Fruit fly (Drosophila melanogaster) whole organism, embryonic: ENCODE data around the gene CG1273.

Source experiments
- Aef1 ChIP-seq: fragments of 200-800 bp; sonication (Bioruptor generic); IDR thresholded peaks from 3 replicates; pipeline ENCODE4 v1.3.6; 2022; ENCODE audit warnings: missing biosample characterization, missing genetic modification characterization
- CG10147 ChIP-seq: fragments of 200-800 bp; sonication (Bioruptor generic); optimal IDR thresholded peaks from 2 replicates; lab custom pipeline; 2019; ENCODE audit warnings: missing biosample characterization, mild to moderate bottlenecking, missing genetic modification characterization, moderate library complexity
- CG10274 ChIP-seq: fragments of 200-800 bp; sonication (Bioruptor generic); optimal IDR thresholded peaks from 3 replicates; lab custom pipeline; 2017; ENCODE audit warnings: missing biosample characterization, mild to moderate bottlenecking, missing genetic modification characterization
- CG11247 ChIP-seq: fragments of 200-800 bp; sonication (Bioruptor generic); IDR thresholded peaks from 2 replicates; pipeline ENCODE4 v1.3.6; 2022; ENCODE audit warnings: missing biosample characterization, missing genetic modification characterization
- CG11398 ChIP-seq: fragments of 200-800 bp; sonication (Bioruptor generic); optimal IDR thresholded peaks from 2 replicates; lab custom pipeline; 2016; ENCODE audit warnings: missing biosample characterization, missing genetic modification characterization
- CG12155 ChIP-seq: fragments of 200-800 bp; sonication (Bioruptor generic); optimal IDR thresholded peaks from 3 replicates; lab custom pipeline; 2016; ENCODE audit warnings: missing biosample characterization, missing genetic modification characterization
- CG12659 ChIP-seq: fragments of 200-800 bp; sonication (Bioruptor generic); optimal IDR thresholded peaks from 3 replicates; lab custom pipeline; 2017; ENCODE audit warnings: mild to moderate bottlenecking, missing biosample characterization, missing genetic modification reagents, missing genetic modification characterization
- CG13624 ChIP-seq: fragments of 200-800 bp; sonication (Bioruptor generic); optimal IDR thresholded peaks from 2 replicates; lab custom pipeline; 2016; ENCODE audit warnings: missing biosample characterization, missing genetic modification characterization
- CG15479 ChIP-seq: fragments of 200-800 bp; sonication (Bioruptor generic); optimal IDR thresholded peaks from 3 replicates; lab custom pipeline; 2019; ENCODE audit warnings: missing biosample characterization, mild to moderate bottlenecking, missing genetic modification characterization, moderate library complexity
- CG18011 ChIP-seq: fragments of 200-800 bp; sonication (Bioruptor generic); optimal IDR thresholded peaks from 2 replicates; lab custom pipeline; 2017; ENCODE audit warnings: missing biosample characterization, missing genetic modification characterization, mild to moderate bottlenecking, moderate library complexity, missing genotype
- CG31441 ChIP-seq: fragments of 200-800 bp; sonication (Bioruptor generic); IDR thresholded peaks from 2 replicates; pipeline ENCODE4 v1.3.6; 2022; ENCODE audit warnings: missing biosample characterization, missing genetic modification characterization
- CG3281 ChIP-seq: fragments of 200-800 bp; sonication (Bioruptor generic); optimal IDR thresholded peaks from 3 replicates; lab custom pipeline; 2017; ENCODE audit warnings: missing biosample characterization, mild to moderate bottlenecking, missing genetic modification characterization
- CG43689 ChIP-seq: fragments of 200-800 bp; sonication (Bioruptor generic); IDR thresholded peaks from 2 replicates; pipeline ENCODE4 v1.3.6; 2022; ENCODE audit warnings: missing biosample characterization, missing genetic modification characterization
- CG4404 ChIP-seq: fragments of 200-800 bp; sonication (Bioruptor generic); IDR thresholded peaks from 2 replicates; pipeline ENCODE4 v1.3.6; 2022; ENCODE audit warnings: missing biosample characterization, missing genetic modification characterization
- CG5180 ChIP-seq: fragments of 200-800 bp; sonication (Bioruptor generic); optimal IDR thresholded peaks from 3 replicates; lab custom pipeline; 2017; ENCODE audit warnings: missing biosample characterization, missing genetic modification characterization, mild to moderate bottlenecking, moderate library complexity, missing genetic modification reagents
- CG5245 ChIP-seq: fragments of 200-800 bp; sonication (Bioruptor generic); optimal IDR thresholded peaks from 3 replicates; lab custom pipeline; 2016; ENCODE audit warnings: missing biosample characterization, missing genetic modification characterization
- CG9727 ChIP-seq: fragments of 200-800 bp; sonication (Bioruptor generic); optimal IDR thresholded peaks from 3 replicates; lab custom pipeline; 2017; ENCODE audit warnings: missing biosample characterization, mild to moderate bottlenecking, missing genetic modification characterization
- CG9932 ChIP-seq: fragments of 200-800 bp; sonication (Bioruptor generic); IDR thresholded peaks from 2 replicates; pipeline ENCODE4 v1.3.6; 2022; ENCODE audit warnings: missing biosample characterization, missing genetic modification characterization
- CkIIα-i1 ChIP-seq: fragments of 200-800 bp; sonication (Bioruptor generic); IDR thresholded peaks from 2 replicates; pipeline ENCODE4 v1.3.6; 2022; ENCODE audit warnings: missing biosample characterization, missing genetic modification characterization
- Dll ChIP-seq: fragments of 200-800 bp; sonication (Bioruptor generic); IDR thresholded peaks from 4 replicates; pipeline ENCODE4 v1.3.6; 2022; ENCODE audit warnings: missing biosample characterization, missing genetic modification characterization; ENCODE audit not compliant: partially characterized antibody
- Gsc ChIP-seq: fragments of 200-800 bp; sonication (Bioruptor generic); IDR thresholded peaks from 2 replicates; pipeline ENCODE4 v1.3.6; 2022; ENCODE audit warnings: missing biosample characterization, missing genetic modification characterization
- Hmr ChIP-seq: fragments of 200-800 bp; sonication (Bioruptor generic); optimal IDR thresholded peaks from 3 replicates; lab custom pipeline; 2017; ENCODE audit warnings: mild to moderate bottlenecking, missing biosample characterization, missing genetic modification reagents, missing genetic modification characterization
- Meics ChIP-seq: fragments of 200-800 bp; sonication (Bioruptor generic); optimal IDR thresholded peaks from 2 replicates; lab custom pipeline; 2017; ENCODE audit warnings: missing biosample characterization, mild to moderate bottlenecking, missing genetic modification characterization
- NfI ChIP-seq: fragments of 200-800 bp; sonication (Bioruptor generic); optimal IDR thresholded peaks from 3 replicates; lab custom pipeline; 2018; ENCODE audit warnings: missing biosample characterization, mild to moderate bottlenecking, missing genetic modification characterization, moderate library complexity
- Pdp1 ChIP-seq, 2 experiments: fragments of 200-800 bp; sonication (Bioruptor generic); optimal IDR thresholded peaks; 3 replicates each; lab custom pipeline; 2016; ENCODE audit warnings: missing biosample characterization in 2 of 2, missing genetic modification characterization in 2 of 2, mild to moderate bottlenecking in 1 of 2, moderate library complexity in 1 of 2
- Side ChIP-seq: fragments of 200-800 bp; sonication (Bioruptor generic); optimal IDR thresholded peaks from 2 replicates; lab custom pipeline; 2016; ENCODE audit warnings: missing biosample characterization, missing genetic modification characterization
- Stat92E ChIP-seq, 3 experiments: fragments of >200 bp in 2 of 3; fragments of 200-800 bp in 1 of 3; sonication (Bioruptor generic) in 1 of 3; optimal IDR thresholded peaks; 2 replicates each; lab custom pipeline; 2017 to 2019; ENCODE audit warnings: missing biosample characterization in 3 of 3, missing genetic modification characterization in 3 of 3, mild to moderate bottlenecking in 1 of 3, moderate library complexity in 1 of 3
- ab ChIP-seq: fragments of 200-800 bp; sonication (Bioruptor generic); optimal IDR thresholded peaks from 2 replicates; lab custom pipeline; 2016; ENCODE audit warnings: missing biosample characterization, missing genetic modification characterization
- aop ChIP-seq: fragments of 200-800 bp; sonication (Bioruptor generic); IDR thresholded peaks from 2 replicates; pipeline ENCODE4 v1.3.6; 2022; ENCODE audit warnings: missing biosample characterization, missing genetic modification characterization
- ap ChIP-seq: fragments of 200-800 bp; sonication (Bioruptor generic); IDR thresholded peaks from 2 replicates; pipeline ENCODE4 v1.3.6; 2022; ENCODE audit warnings: missing biosample characterization, missing genetic modification characterization
- ase ChIP-seq: fragments of 200-800 bp; sonication (Bioruptor generic); IDR thresholded peaks from 3 replicates; pipeline ENCODE4 v1.3.6; 2022; ENCODE audit warnings: missing biosample characterization, missing genetic modification characterization
- bab2 ChIP-seq: fragments of 200-800 bp; sonication (Bioruptor generic); optimal IDR thresholded peaks from 2 replicates; lab custom pipeline; 2016; ENCODE audit warnings: missing biosample characterization, missing genetic modification characterization
- bsh ChIP-seq, 2 experiments: fragments of 200-800 bp; sonication (Bioruptor generic); optimal IDR thresholded peaks; 2 replicates each; lab custom pipeline; 2017 to 2018; ENCODE audit warnings: mild to moderate bottlenecking in 2 of 2, missing biosample characterization in 2 of 2, missing genetic modification characterization in 2 of 2, moderate library complexity in 1 of 2
- cato ChIP-seq: fragments of 200-800 bp; sonication (Bioruptor generic); optimal IDR thresholded peaks from 2 replicates; lab custom pipeline; 2016; ENCODE audit warnings: missing biosample characterization, missing genetic modification characterization, borderline replicate concordance
- cg ChIP-seq: fragments of 200-800 bp; sonication (Bioruptor generic); optimal IDR thresholded peaks from 3 replicates; lab custom pipeline; 2019; ENCODE audit warnings: missing biosample characterization, mild to moderate bottlenecking, missing genetic modification characterization, moderate library complexity
- dm ChIP-seq: fragments of 200-800 bp; sonication (Bioruptor generic); optimal IDR thresholded peaks from 3 replicates; lab custom pipeline; 2016; ENCODE audit warnings: missing biosample characterization, missing genetic modification characterization
- emc ChIP-seq: fragments of 200-800 bp; sonication (Bioruptor generic); optimal IDR thresholded peaks from 2 replicates; lab custom pipeline; 2016; ENCODE audit warnings: missing biosample characterization, missing genetic modification characterization
- fd64A ChIP-seq: fragments of 200-800 bp; sonication (Bioruptor generic); optimal IDR thresholded peaks from 3 replicates; lab custom pipeline; 2018; ENCODE audit warnings: missing biosample characterization, mild to moderate bottlenecking, missing genetic modification characterization
- hth ChIP-seq: fragments of >200 bp; optimal IDR thresholded peaks from 2 replicates; lab custom pipeline; 2017; ENCODE audit warnings: inconsistent platforms
- lmd ChIP-seq: fragments of 200-800 bp; sonication (Bioruptor generic); IDR thresholded peaks from 2 replicates; pipeline ENCODE4 v1.3.6; 2022; ENCODE audit warnings: missing biosample characterization, missing genetic modification characterization
- odd ChIP-seq: fragments of 200-800 bp; sonication (Bioruptor generic); optimal IDR thresholded peaks from 2 replicates; lab custom pipeline; 2017; ENCODE audit warnings: missing biosample characterization, mild to moderate bottlenecking, missing genetic modification characterization
- org-1 ChIP-seq: fragments of 200-800 bp; sonication (Bioruptor generic); optimal IDR thresholded peaks from 2 replicates; lab custom pipeline; 2017; ENCODE audit warnings: missing biosample characterization, missing genetic modification characterization
- otp ChIP-seq: fragments of 200-800 bp; sonication (Bioruptor generic); IDR thresholded peaks from 3 replicates; pipeline ENCODE4, ENCODE4 v1.3.6; 2022; ENCODE audit warnings: missing biosample characterization, missing genetic modification characterization
- psq ChIP-seq: fragments of 200-800 bp; sonication (Bioruptor generic); optimal IDR thresholded peaks from 2 replicates; lab custom pipeline; 2017; ENCODE audit warnings: missing biosample characterization, missing genetic modification characterization
- ro ChIP-seq: fragments of 200-800 bp; sonication (Bioruptor generic); IDR thresholded peaks from 2 replicates; pipeline ENCODE4 v1.3.6; 2022; ENCODE audit warnings: missing biosample characterization, missing genetic modification characterization
- sd ChIP-seq: fragments of 200-800 bp; sonication (Bioruptor generic); optimal IDR thresholded peaks from 3 replicates; lab custom pipeline; 2018; ENCODE audit warnings: missing biosample characterization, mild to moderate bottlenecking, missing genetic modification characterization, moderate library complexity
- sisA ChIP-seq: fragments of 200-800 bp; sonication (Bioruptor generic); IDR thresholded peaks from 2 replicates; pipeline ENCODE4 v1.3.6; 2022; ENCODE audit warnings: missing biosample characterization, missing genetic modification characterization
- slbo ChIP-seq: fragments of 200-800 bp; sonication (Bioruptor generic); IDR thresholded peaks from 2 replicates; pipeline ENCODE4 v1.3.6; 2022; ENCODE audit warnings: missing biosample characterization, missing genetic modification characterization
- sr ChIP-seq: fragments of 200-800 bp; sonication (Bioruptor generic); IDR thresholded peaks from 3 replicates; pipeline ENCODE4 v1.3.6; 2022; ENCODE audit warnings: missing biosample characterization, missing genetic modification characterization
- twi ChIP-seq: fragments of 200-800 bp; optimal IDR thresholded peaks from 2 replicates; lab custom pipeline; 2019; ENCODE audit warnings: missing biosample characterization, mild to moderate bottlenecking, missing genetic modification characterization, moderate library complexity
- vvl ChIP-seq: fragments of 200-800 bp; sonication (Bioruptor generic); IDR thresholded peaks from 2 replicates; pipeline ENCODE4 v1.3.6; 2022; ENCODE audit warnings: missing biosample characterization, missing genetic modification characterization
- yki ChIP-seq: fragments of >200 bp; optimal IDR thresholded peaks from 3 replicates; lab custom pipeline; 2018
- zf30C ChIP-seq: fragments of 200-800 bp; sonication (Bioruptor generic); optimal IDR thresholded peaks from 3 replicates; lab custom pipeline; 2018; ENCODE audit warnings: missing biosample characterization, mild to moderate bottlenecking, missing genetic modification characterization
- zfh1 ChIP-seq: fragments of 200-800 bp; sonication (Bioruptor generic); IDR thresholded peaks from 3 replicates; pipeline ENCODE4 v1.3.6; 2022; ENCODE audit warnings: missing biosample characterization, missing genetic modification characterization

The CG1273 gene

dm6 chr3L:4283428-4284089 lies 20.0 kb downstream of the CG1273 start, which contains the start of the genes srw and CG1316 (continued):
- TF ChIP-seq Dll (GFP tag; lab: Robert Waterston, UW), result 0 out of 4 replicates have a peak, but pooled peaks have one; percentile 14
- no peak for TF ChIP-seq Hmr
- no peak for TF ChIP-seq CG4404 (GFP tag; lab: Robert Waterston, UW)
- no peak for TF ChIP-seq CG10274
- TF ChIP-seq slbo, result no peak
- no peak for TF ChIP-seq otp (GFP tag; lab: Robert Waterston, UW)
- TF ChIP-seq Aef1 (GFP tag; lab: Robert Waterston, UW), result no peak
- TF ChIP-seq CkIIα-i1 (GFP tag; lab: Robert Waterston, UW), result no peak
- no peak for TF ChIP-seq zfh1 (GFP tag; lab: Robert Waterston, UW)
- no peak for TF ChIP-seq Stat92E (GFP tag; optimal IDR thresholded peaks at IDR 0.05; lab: Kevin White, UChicago)
- TF ChIP-seq Pdp1 (GFP tag; optimal IDR thresholded peaks at IDR 0.05; lab: Kevin White, UChicago), result no peak
- peak; percentile 0 for TF ChIP-seq CG12659
- no peak for TF ChIP-seq odd (GFP tag; lab: Kevin White, UChicago)
- no peak for TF ChIP-seq Side (GFP tag; lab: Kevin White, UChicago)
- TF ChIP-seq CG18011 (GFP tag; lab: Kevin White, UChicago), result no peak
- no peak for TF ChIP-seq cato (GFP tag; lab: Kevin White, UChicago)
- TF ChIP-seq NfI (GFP tag; lab: Kevin White, UChicago), result no peak
- no peak for TF ChIP-seq Meics (GFP tag; lab: Kevin White, UChicago)
- TF ChIP-seq ase, result no peak
- no peak for TF ChIP-seq org-1
- no peak for TF ChIP-seq CG11398
- TF ChIP-seq CG9932 (GFP tag; lab: Robert Waterston, UW), result no peak
- TF ChIP-seq ab (GFP tag; lab: Kevin White, UChicago), result no peak
- TF ChIP-seq vvl (GFP tag; lab: Robert Waterston, UW), result no peak
- TF ChIP-seq lmd (GFP tag; lab: Robert Waterston, UW), result no peak
- no peak for TF ChIP-seq sisA (GFP tag; lab: Robert Waterston, UW)
- TF ChIP-seq CG15479 (GFP tag; lab: Kevin White, UChicago), result no peak
- TF ChIP-seq CG5180, result no peak
- TF ChIP-seq CG11247, result no peak
- no peak for TF ChIP-seq cg
- no peak for TF ChIP-seq hth
- no peak for TF ChIP-seq CG5245
- no peak for TF ChIP-seq sd (tag; lab: Kevin White, UChicago)
- no peak for TF ChIP-seq twi (tag; lab: Kevin White, UChicago)
- TF ChIP-seq dm (GFP tag; lab: Kevin White, UChicago), result no peak
- no peak for TF ChIP-seq psq (GFP tag; lab: Kevin White, UChicago)
- no peak for TF ChIP-seq CG31441 (GFP tag; lab: Robert Waterston, UW)
- TF ChIP-seq CG3281 (GFP tag; lab: Kevin White, UChicago), result no peak

- TF ChIP-seq yki (lab: Kevin White, UChicago), result no peak
- TF ChIP-seq CG9727 (GFP tag; lab: Kevin White, UChicago), result no peak
- no peak for TF ChIP-seq aop (GFP tag; lab: Robert Waterston, UW)
- TF ChIP-seq CG18011 (GFP tag; lab: Kevin White, UChicago), result no peak
- TF ChIP-seq emc (GFP tag; lab: Kevin White, UChicago), result no peak
- TF ChIP-seq zf30C, result no peak
- TF ChIP-seq bab2, result no peak
- TF ChIP-seq CG10147 (GFP tag; lab: Kevin White, UChicago), result no peak
- TF ChIP-seq ap (GFP tag; lab: Robert Waterston, UW), result no peak
- no peak for TF ChIP-seq CG12155 (GFP tag; lab: Kevin White, UChicago)
- TF ChIP-seq sr, result no peak
- no peak for TF ChIP-seq CG13624
- TF ChIP-seq bsh (GFP tag; optimal IDR thresholded peaks at IDR 0.05; lab: Kevin White, UChicago), result peak in 1 of 2 experiments; percentile 55
- TF ChIP-seq CG43689 (GFP tag; lab: Robert Waterston, UW), result no peak
- no peak for TF ChIP-seq ro (GFP tag; lab: Robert Waterston, UW)
- TF ChIP-seq Gsc, result no peak
- TF ChIP-seq fd64A (GFP tag; lab: Kevin White, UChicago), result no peak
These were observed 23.3 kb downstream of the CG1273 start, which contains the start of gene TfIIEbeta for dm6 chr3L:4286784-4287183. TfIIEbeta (plus strand) TSS chr3L:4287038.
